Worm (Caenorhabditis elegans) whole organism, mixed stage, embryonic: ENCODE data around the gene btb-11.
A peak's percentile ranks its signal among the peaks of the same experiment; 100 is the strongest.
"Not testable (repeated sequence)": the region's sequence is repeated elsewhere in the genome, so short reads cannot be mapped to it uniquely, and the experiment has no call there.

Experiments
- bed-3 ChIP-seq: fragments of 200-800 bp; sonication (Bioruptor generic); optimal IDR thresholded peaks from 3 replicates; lab custom pipeline; 2018; ENCODE audit warnings: mild to moderate bottlenecking, missing genetic modification characterization, moderate library complexity, missing compliant biosample characterization
- blmp-1 ChIP-seq: fragments of 150-350 bp; optimal IDR thresholded peaks from 2 replicates; lab custom pipeline; 2014; ENCODE audit warnings: missing biosample characterization, missing genetic modification characterization
- ceh-39 ChIP-seq: fragments of 150-350 bp; optimal IDR thresholded peaks from 2 replicates; lab custom pipeline; 2014; ENCODE audit warnings: missing biosample characterization, missing genetic modification characterization
- ceh-43 ChIP-seq: fragments of 200-800 bp; sonication (Bioruptor generic); optimal IDR thresholded peaks from 2 replicates; lab custom pipeline; 2018; ENCODE audit warnings: mild to moderate bottlenecking, missing genetic modification characterization, moderate library complexity, missing compliant biosample characterization
- ces-1 ChIP-seq: fragments of 150-350 bp; optimal IDR thresholded peaks from 2 replicates; lab custom pipeline; 2014; ENCODE audit warnings: missing biosample characterization, missing genetic modification reagents, missing genetic modification characterization
- cnd-1 ChIP-seq: fragments of 200-800 bp; sonication (Bioruptor generic); optimal IDR thresholded peaks from 2 replicates; lab custom pipeline; 2018; ENCODE audit warnings: mild to moderate bottlenecking, missing genetic modification characterization, missing compliant biosample characterization
- drap-1 ChIP-seq: fragments of 200-800 bp; sonication (Bioruptor generic); optimal IDR thresholded peaks from 3 replicates; lab custom pipeline; 2018; ENCODE audit warnings: mild to moderate bottlenecking, missing genetic modification characterization, missing compliant biosample characterization
- elt-1 ChIP-seq: sonication (generic microtip); optimal IDR thresholded peaks from 2 replicates; lab custom pipeline; 2017; ENCODE audit warnings: missing genetic modification characterization, mild to moderate bottlenecking, missing compliant biosample characterization, antibody characterized with exemption, moderate library complexity, borderline replicate concordance; ENCODE audit not compliant: insufficient read depth
- elt-3 ChIP-seq: fragments of 150-350 bp; optimal IDR thresholded peaks from 2 replicates; lab custom pipeline; 2014; ENCODE audit warnings: missing biosample characterization, missing genetic modification characterization
- flh-1 ChIP-seq: fragments of 200-800 bp; sonication (Bioruptor generic); optimal IDR thresholded peaks from 2 replicates; lab custom pipeline; 2018; ENCODE audit warnings: mild to moderate bottlenecking, missing genetic modification characterization, moderate library complexity, missing compliant biosample characterization
- ham-2 ChIP-seq: fragments of 200-800 bp; sonication (Bioruptor generic); optimal IDR thresholded peaks from 2 replicates; lab custom pipeline; 2018; ENCODE audit warnings: mild to moderate bottlenecking, missing genetic modification characterization, missing compliant biosample characterization
- hlh-1 ChIP-seq: fragments of 150-350 bp; optimal IDR thresholded peaks from 2 replicates; lab custom pipeline; 2014; ENCODE audit warnings: missing biosample characterization, missing genetic modification reagents, missing genetic modification characterization
- lin-13 ChIP-seq: fragments of 150-350 bp; optimal IDR thresholded peaks from 2 replicates; lab custom pipeline; 2014; ENCODE audit warnings: missing biosample characterization, missing genetic modification characterization
- lin-32 ChIP-seq: fragments of 200-800 bp; sonication (Bioruptor generic); optimal IDR thresholded peaks from 2 replicates; lab custom pipeline; 2018; ENCODE audit warnings: mild to moderate bottlenecking, missing genetic modification characterization, missing compliant biosample characterization
- lsy-2 ChIP-seq: fragments of 150-350 bp; optimal IDR thresholded peaks from 2 replicates; lab custom pipeline; 2014; ENCODE audit warnings: missing biosample characterization, missing genetic modification characterization
- mab-5 ChIP-seq: fragments of 150-350 bp; optimal IDR thresholded peaks from 2 replicates; lab custom pipeline; 2014; ENCODE audit warnings: missing biosample characterization, missing genetic modification characterization
- mep-1 ChIP-seq: fragments of 150-350 bp; optimal IDR thresholded peaks from 2 replicates; lab custom pipeline; 2017; ENCODE audit warnings: missing biosample characterization, missing genetic modification reagents, missing genetic modification characterization, inconsistent platforms
- mls-2 ChIP-seq: sonication (generic microtip); optimal IDR thresholded peaks from 2 replicates; lab custom pipeline; 2016; ENCODE audit warnings: mild to moderate bottlenecking, missing genetic modification characterization, moderate library complexity, missing compliant biosample characterization
- nhr-12 ChIP-seq: fragments of 150-350 bp; optimal IDR thresholded peaks from 2 replicates; lab custom pipeline; 2014; ENCODE audit warnings: missing biosample characterization, missing genetic modification characterization
- nhr-237 ChIP-seq: fragments of 150-350 bp; optimal IDR thresholded peaks from 2 replicates; lab custom pipeline; 2014; ENCODE audit warnings: missing biosample characterization, missing genetic modification characterization
- nhr-28 ChIP-seq: fragments of 150-350 bp; optimal IDR thresholded peaks from 2 replicates; lab custom pipeline; 2014; ENCODE audit warnings: missing biosample characterization, missing genetic modification characterization
- nhr-76 ChIP-seq: sonication (generic microtip); optimal IDR thresholded peaks from 2 replicates; lab custom pipeline; 2017; ENCODE audit warnings: missing biosample characterization, missing genetic modification characterization
- pha-4 ChIP-seq: fragments of 150-350 bp; optimal IDR thresholded peaks from 2 replicates; lab custom pipeline; 2018; ENCODE audit warnings: missing biosample characterization, missing genetic modification reagents, missing genetic modification characterization
- sem-2 ChIP-seq: fragments of 200-800 bp; sonication (Bioruptor generic); optimal IDR thresholded peaks from 2 replicates; lab custom pipeline; 2018; ENCODE audit warnings: mild to moderate bottlenecking, missing genetic modification characterization, missing compliant biosample characterization
- snpc-4 ChIP-seq: fragments of 150-350 bp; optimal IDR thresholded peaks from 2 replicates; lab custom pipeline; 2014; ENCODE audit warnings: missing biosample characterization, missing genetic modification characterization
- sptf-1 ChIP-seq: sonication (generic microtip); optimal IDR thresholded peaks from 2 replicates; lab custom pipeline; 2017; ENCODE audit warnings: mild to moderate bottlenecking, missing genetic modification characterization, moderate library complexity, missing compliant biosample characterization
- tbx-8 ChIP-seq: fragments of 200-800 bp; sonication (Bioruptor generic); optimal IDR thresholded peaks from 2 replicates; lab custom pipeline; 2018; ENCODE audit warnings: mild to moderate bottlenecking, missing genetic modification characterization, moderate library complexity, missing compliant biosample characterization
- unc-120 ChIP-seq: sonication (generic microtip); optimal IDR thresholded peaks from 2 replicates; lab custom pipeline; 2017; ENCODE audit warnings: missing genetic modification characterization, missing compliant biosample characterization; ENCODE audit not compliant: poor library complexity, severe bottlenecking
- unc-39 ChIP-seq: fragments of 150-350 bp; optimal IDR thresholded peaks from 2 replicates; lab custom pipeline; 2014; ENCODE audit warnings: missing biosample characterization, missing genetic modification characterization
- unc-62 ChIP-seq: fragments of 150-350 bp; optimal IDR thresholded peaks from 2 replicates; lab custom pipeline; 2014; ENCODE audit warnings: missing biosample characterization, missing genetic modification reagents, missing genetic modification characterization
- zip-8 ChIP-seq: fragments of 150-350 bp; optimal IDR thresholded peaks from 2 replicates; lab custom pipeline; 2014; ENCODE audit warnings: missing biosample characterization, missing genetic modification characterization

btb-11 gene

ce11 chrII:1024684-1025083, at the start of gene btb-11:
Gene btb-11, minus strand, starts transcription at chrII:1024784.
- not testable (repeated sequence) for TF ChIP-seq nhr-28 (tag; lab: Kevin White, UChicago); ceh-39 (tag; lab: Kevin White, UChicago); cnd-1

ce11 chrII:1072106-1072505, 47.5 kb upstream of the btb-11 start, which contains the start of gene K02E7.4:
Gene K02E7.4, plus strand, starts transcription at chrII:1072406.
- no peak for TF ChIP-seq ham-2 (GFP tag; lab: Kevin White, UChicago)
- TF ChIP-seq lin-13 (tag; lab: Kevin White, UChicago): no peak
- no peak for TF ChIP-seq mls-2 (tag; lab: Kevin White, UChicago)
- TF ChIP-seq nhr-76: no peak
- TF ChIP-seq nhr-237 (tag; lab: Kevin White, UChicago): no peak
- no peak for TF ChIP-seq drap-1 (GFP tag; lab: Kevin White, UChicago)
- no peak for TF ChIP-seq tbx-8 (GFP tag; lab: Kevin White, UChicago)
- TF ChIP-seq unc-120 (tag; lab: Kevin White, UChicago): no peak
- no peak for TF ChIP-seq elt-1 (tag; lab: Kevin White, UChicago)
- TF ChIP-seq pha-4: no peak
- TF ChIP-seq snpc-4 (tag; lab: Kevin White, UChicago): no peak
- TF ChIP-seq cnd-1: no peak
- TF ChIP-seq ces-1 (GFP tag; lab: Kevin White, UChicago): no peak
- no peak for TF ChIP-seq nhr-12 (tag; lab: Kevin White, UChicago)
- no peak for TF ChIP-seq nhr-28 (tag; lab: Kevin White, UChicago)

- TF ChIP-seq sptf-1 (tag; lab: Kevin White, UChicago) (no peak), lsy-2 (tag; lab: Kevin White, UChicago) (peak; percentile 61)
These were observed 46.8 kb upstream of the btb-11 start for ce11 chrII:1071432-1071831.

- TF ChIP-seq elt-1 (tag; lab: Kevin White, UChicago): no peak
These were observed 46.3 kb upstream of the btb-11 start, which contains the start of gene K02E7.12 for ce11 chrII:1070875-1071274. Gene K02E7.12, plus strand, starts transcription at chrII:1071175.

ce11 chrII:1066907-1067306, 42.3 kb upstream of the btb-11 start, which contains the start of gene K02E7.10:
Gene K02E7.10, minus strand, starts transcription at chrII:1067007.
- no peak for TF ChIP-seq snpc-4 (tag; lab: Kevin White, UChicago)
- no peak for TF ChIP-seq cnd-1
- no peak for TF ChIP-seq tbx-8 (GFP tag; lab: Kevin White, UChicago)
- TF ChIP-seq blmp-1: no peak
- no peak for TF ChIP-seq hlh-1 (tag; lab: Kevin White, UChicago)
- no peak for TF ChIP-seq ham-2 (GFP tag; lab: Kevin White, UChicago)
- no peak for TF ChIP-seq lin-32 (GFP tag; lab: Kevin White, UChicago)
- no peak for TF ChIP-seq sem-2 (GFP tag; lab: Kevin White, UChicago)
- no peak for TF ChIP-seq flh-1 (GFP tag; lab: Kevin White, UChicago)
- TF ChIP-seq ces-1 (GFP tag; lab: Kevin White, UChicago): no peak
- no peak for TF ChIP-seq elt-3 (tag; lab: Kevin White, UChicago)
- TF ChIP-seq drap-1 (GFP tag; lab: Kevin White, UChicago): no peak
- TF ChIP-seq elt-1 (tag; lab: Kevin White, UChicago): no peak
- no peak for TF ChIP-seq bed-3 (GFP tag; lab: Kevin White, UChicago)
- no peak for TF ChIP-seq mls-2 (tag; lab: Kevin White, UChicago)
- no peak for TF ChIP-seq unc-120 (tag; lab: Kevin White, UChicago)
- no peak for TF ChIP-seq ceh-39 (tag; lab: Kevin White, UChicago)
- TF ChIP-seq mep-1 (tag; lab: Kevin White, UChicago): no peak

- TF ChIP-seq flh-1 (GFP tag; lab: Kevin White, UChicago): no peak
- no peak for TF ChIP-seq drap-1 (GFP tag; lab: Kevin White, UChicago)
- no peak for TF ChIP-seq ceh-39 (tag; lab: Kevin White, UChicago)
- no peak for TF ChIP-seq nhr-76
- no peak for TF ChIP-seq ces-1 (GFP tag; lab: Kevin White, UChicago)
- no peak for TF ChIP-seq nhr-237 (tag; lab: Kevin White, UChicago)
- no peak for TF ChIP-seq ham-2 (GFP tag; lab: Kevin White, UChicago)
- TF ChIP-seq lin-13 (tag; lab: Kevin White, UChicago): no peak
- TF ChIP-seq unc-39 (tag; lab: Kevin White, UChicago): no peak
- no peak for TF ChIP-seq cnd-1
- no peak for TF ChIP-seq ceh-43 (GFP tag; lab: Kevin White, UChicago)
- TF ChIP-seq pha-4: no peak
- no peak for TF ChIP-seq unc-120 (tag; lab: Kevin White, UChicago)
- no peak for TF ChIP-seq lin-32 (GFP tag; lab: Kevin White, UChicago)
- no peak for TF ChIP-seq nhr-28 (tag; lab: Kevin White, UChicago)
- no peak for TF ChIP-seq zip-8 (tag; lab: Kevin White, UChicago)
- no peak for TF ChIP-seq mab-5 (tag; lab: Kevin White, UChicago)
- TF ChIP-seq unc-62 (GFP tag; lab: Kevin White, UChicago): no peak
These were observed 39.3 kb upstream of the btb-11 start for ce11 chrII:1063926-1064325.
